2 worm cellular contexts compared by ENCODE assay signal in the genomic region with DNA sequence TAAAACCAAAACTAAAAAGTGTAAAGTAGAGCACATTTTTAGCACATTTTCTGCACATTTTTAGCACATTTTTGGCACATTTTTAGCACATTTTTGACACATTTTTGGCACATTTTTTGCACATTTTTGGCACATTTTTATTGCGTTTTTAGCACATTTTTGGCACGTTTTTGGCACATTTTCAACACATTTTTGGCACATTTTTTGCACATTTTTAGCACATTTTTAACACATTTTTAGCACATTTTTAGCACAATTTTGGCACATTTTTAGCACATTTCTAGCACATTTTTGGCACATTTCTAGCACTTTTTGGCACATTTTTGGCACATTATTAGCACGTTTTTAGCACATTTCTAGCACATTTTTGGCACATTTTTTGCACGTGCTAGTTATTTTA.
TF ChIP-seq lines count a peak whose summit lies in the region.

No protein-coding gene starts in this region.

TF ChIP-seq in whole organism, L4 larva, 104 proteins besides CTCF, POLR2A, EP300 and RAD21:
- peak in 1 of 2 experiments; percentile 76 for TF ChIP-seq unc-62 (GFP tag; optimal IDR thresholded peaks at IDR 0.05 in 1 of 2; lab: Kevin White, UChicago)
- no peak for TF ChIP-seq unc-62 (tag; optimal IDR thresholded peaks at IDR 0.05; lab: Kevin White, UChicago)
- TF ChIP-seq D1046.2 (GFP tag; IDR thresholded peaks at IDR 0.05; lab: Robert Waterston, UW): no peak
- TF ChIP-seq nhr-102 (tag; optimal IDR thresholded peaks at IDR 0.05; lab: Kevin White, UChicago): peak; percentile 94

TF ChIP-seq in whole organism, late embryonic, 69 proteins besides CTCF, POLR2A, EP300 and RAD21:
- TF ChIP-seq hlh-15 (tag; optimal IDR thresholded peaks at IDR 0.05; lab: Kevin White, UChicago): no peak
- TF ChIP-seq mec-3 (tag; optimal IDR thresholded peaks at IDR 0.05; lab: Kevin White, UChicago; ENCODE audit: borderline replicate concordance): no peak
- no peak for TF ChIP-seq eyg-1 (tag; optimal IDR thresholded peaks at IDR 0.05; lab: Kevin White, UChicago)
- TF ChIP-seq pax-1 (tag; optimal IDR thresholded peaks at IDR 0.05; lab: Kevin White, UChicago): no peak
- peak; percentile 16 for TF ChIP-seq nhr-11 (tag; optimal IDR thresholded peaks at IDR 0.05; lab: Kevin White, UChicago)
- no peak for TF ChIP-seq elt-4 (tag; optimal IDR thresholded peaks at IDR 0.05; lab: Kevin White, UChicago)
